Worm (Caenorhabditis elegans) whole organism, young adult: Measurements from ENCODE around the gene sdz-19.

Experiments used
- B0019.2 ChIP-seq: fragments of 200-800 bp; sonication (Bioruptor generic); conservative IDR thresholded peaks from 2 replicates; pipeline ENCODE4 v1.3.6; 2022; ENCODE audit warnings: missing genetic modification reagents, missing genetic modification characterization, missing compliant biosample characterization
- C06A6.2 ChIP-seq: fragments of 200-800 bp; sonication (Bioruptor generic); conservative IDR thresholded peaks from 2 replicates; pipeline ENCODE4 v1.3.6; 2022; ENCODE audit warnings: missing genetic modification characterization, missing compliant biosample characterization
- F10E7.11 ChIP-seq: sonication (generic microtip); optimal IDR thresholded peaks from 2 replicates; lab custom pipeline; 2017; ENCODE audit warnings: mild to moderate bottlenecking, missing genetic modification characterization, moderate library complexity, missing compliant biosample characterization
- F33H1.4 ChIP-seq: fragments of 200-800 bp; sonication (Bioruptor generic); IDR thresholded peaks from 2 replicates; pipeline ENCODE4 v1.3.6; 2022; ENCODE audit warnings: missing genetic modification reagents, missing genetic modification characterization, missing compliant biosample characterization
- F52B5.7 ChIP-seq: sonication (generic microtip); optimal IDR thresholded peaks from 2 replicates; lab custom pipeline; 2016; ENCODE audit warnings: mild to moderate bottlenecking, missing genetic modification characterization, missing compliant biosample characterization
- F57C9.4 ChIP-seq: sonication (generic microtip); optimal IDR thresholded peaks from 2 replicates; lab custom pipeline; 2017; ENCODE audit warnings: mild to moderate bottlenecking, missing genetic modification characterization, missing compliant biosample characterization
- K11D2.4 ChIP-seq: fragments of 200-800 bp; sonication (Bioruptor generic); IDR thresholded peaks from 2 replicates; pipeline ENCODE4 v1.3.6; 2022; ENCODE audit warnings: missing genetic modification reagents, missing genetic modification characterization, missing compliant biosample characterization
- T07F8.4 ChIP-seq: sonication (generic microtip); optimal IDR thresholded peaks from 2 replicates; lab custom pipeline; 2016; ENCODE audit warnings: mild to moderate bottlenecking, missing genetic modification characterization, moderate library complexity, missing compliant biosample characterization
- Y53F4B.3 ChIP-seq: fragments of 200-800 bp; sonication (Bioruptor generic); IDR thresholded peaks from 2 replicates; pipeline ENCODE4 v1.3.6; 2022; ENCODE audit warnings: missing genetic modification reagents, missing genetic modification characterization, missing compliant biosample characterization
- Y56A3A.18 ChIP-seq: fragments of 200-800 bp; sonication (Bioruptor generic); IDR thresholded peaks from 2 replicates; pipeline ENCODE4 v1.3.6; 2022; ENCODE audit warnings: missing genetic modification reagents, missing genetic modification characterization, missing compliant biosample characterization
- ZK185.1 ChIP-seq: sonication (generic microtip); optimal IDR thresholded peaks from 2 replicates; lab custom pipeline; 2016; ENCODE audit warnings: mild to moderate bottlenecking, missing genetic modification characterization, missing compliant biosample characterization; ENCODE audit not compliant: poor library complexity, severe bottlenecking
- ama-1 ChIP-seq, 3 experiments: fragments of 150-350 bp in 1 of 3; sonication (generic microtip) in 2 of 3; optimal IDR thresholded peaks; 2 replicates each; lab custom pipeline; 2014 to 2018; ENCODE audit warnings: missing biosample characterization in 2 of 3, missing genetic modification characterization in 2 of 3, missing genetic modification reagents in 2 of 3
- aptf-2 ChIP-seq: fragments of 200-800 bp; sonication (Bioruptor generic); conservative IDR thresholded peaks from 2 replicates; pipeline ENCODE4 v1.3.6; 2022; ENCODE audit warnings: missing genetic modification reagents, missing genetic modification characterization, missing compliant biosample characterization
- athp-1 ChIP-seq: sonication (generic microtip); optimal IDR thresholded peaks from 2 replicates; lab custom pipeline; 2017; ENCODE audit warnings: mild to moderate bottlenecking, missing genetic modification characterization, missing compliant biosample characterization
- attf-3 ChIP-seq: fragments of 200-800 bp; sonication (Bioruptor generic); conservative IDR thresholded peaks from 2 replicates; pipeline ENCODE4 v1.3.6; 2022; ENCODE audit warnings: missing genetic modification reagents, missing genetic modification characterization, missing compliant biosample characterization
- attf-5 ChIP-seq: fragments of 200-800 bp; sonication (Bioruptor generic); optimal IDR thresholded peaks from 2 replicates; lab custom pipeline; 2018; ENCODE audit warnings: mild to moderate bottlenecking, missing genetic modification characterization, missing compliant biosample characterization
- attf-6 ChIP-seq: fragments of 200-800 bp; sonication (Bioruptor generic); IDR thresholded peaks from 2 replicates; pipeline ENCODE4 v1.3.6; 2022; ENCODE audit warnings: missing genetic modification reagents, missing genetic modification characterization, missing compliant biosample characterization
- bed-1 ChIP-seq: fragments of 200-800 bp; sonication (Bioruptor generic); IDR thresholded peaks from 2 replicates; pipeline ENCODE4 v1.3.6; 2022; ENCODE audit warnings: missing genetic modification reagents, missing genetic modification characterization, missing compliant biosample characterization
- bed-2 ChIP-seq: fragments of 200-800 bp; sonication (Bioruptor generic); IDR thresholded peaks from 2 replicates; pipeline ENCODE4 v1.3.6; 2022; ENCODE audit warnings: missing genetic modification reagents, missing genetic modification characterization, missing compliant biosample characterization
- cebp-2 ChIP-seq: fragments of 200-800 bp; sonication (Bioruptor generic); IDR thresholded peaks from 2 replicates; pipeline ENCODE4 v1.3.6; 2022; ENCODE audit warnings: missing genetic modification characterization, missing compliant biosample characterization
- die-1 ChIP-seq: sonication (generic microtip); optimal IDR thresholded peaks from 2 replicates; lab custom pipeline; 2016; ENCODE audit warnings: missing genotype, mild to moderate bottlenecking, missing genetic modification characterization, missing compliant biosample characterization
- dpff-1 ChIP-seq: sonication (generic microtip); optimal IDR thresholded peaks from 2 replicates; lab custom pipeline; 2017; ENCODE audit warnings: mild to moderate bottlenecking, missing genetic modification characterization, missing compliant biosample characterization
- dpl-1 ChIP-seq: fragments of 150-350 bp; optimal IDR thresholded peaks from 2 replicates; lab custom pipeline; 2014; ENCODE audit warnings: missing biosample characterization, missing genetic modification reagents, missing genetic modification characterization
- egl-18 ChIP-seq: fragments of 200-800 bp; sonication (Bioruptor generic); IDR thresholded peaks from 2 replicates; pipeline ENCODE4 v1.3.6; 2022; ENCODE audit warnings: missing genetic modification reagents, missing genetic modification characterization, missing compliant biosample characterization
- egrh-3 ChIP-seq: fragments of 200-800 bp; sonication (Bioruptor generic); IDR thresholded peaks from 2 replicates; pipeline ENCODE4 v1.3.6; 2022; ENCODE audit warnings: missing genetic modification reagents, missing genetic modification characterization, missing compliant biosample characterization
- ets-4 ChIP-seq: fragments of 200-800 bp; sonication (Bioruptor generic); optimal IDR thresholded peaks from 2 replicates; lab custom pipeline; 2018; ENCODE audit warnings: mild to moderate bottlenecking, missing genetic modification characterization, missing compliant biosample characterization
- gei-17 ChIP-seq: fragments of 200-800 bp; sonication (Bioruptor generic); optimal IDR thresholded peaks from 2 replicates; lab custom pipeline; 2018; ENCODE audit warnings: mild to moderate bottlenecking, missing genetic modification characterization, missing compliant biosample characterization
- hmg-1.2 ChIP-seq: fragments of 200-800 bp; sonication (Bioruptor generic); IDR thresholded peaks from 2 replicates; pipeline ENCODE4 v1.3.6; 2022; ENCODE audit warnings: missing genetic modification reagents, missing genetic modification characterization, missing compliant biosample characterization
- lag-1 ChIP-seq: fragments of 200-800 bp; sonication (Bioruptor generic); IDR thresholded peaks from 2 replicates; pipeline ENCODE4 v1.3.6; 2022; ENCODE audit warnings: missing genetic modification reagents, missing genetic modification characterization, missing compliant biosample characterization
- let-607 ChIP-seq, 2 experiments: fragments of 200-800 bp in 1 of 2; sonication (Bioruptor generic) in 1 of 2; sonication (generic microtip) in 1 of 2; optimal IDR thresholded peaks; 2 replicates each; lab custom pipeline; 2016 to 2018; ENCODE audit warnings: mild to moderate bottlenecking in 2 of 2, missing compliant biosample characterization in 2 of 2, missing genetic modification characterization in 2 of 2, moderate library complexity in 2 of 2, missing genotype in 1 of 2
- lsl-1 ChIP-seq: fragments of 200-800 bp; sonication (Bioruptor generic); optimal IDR thresholded peaks from 2 replicates; lab custom pipeline; 2018; ENCODE audit warnings: mild to moderate bottlenecking, missing genetic modification characterization, moderate library complexity, missing compliant biosample characterization
- madf-10 ChIP-seq: sonication (generic microtip); optimal IDR thresholded peaks from 2 replicates; lab custom pipeline; 2016; ENCODE audit warnings: mild to moderate bottlenecking, missing genetic modification characterization, missing compliant biosample characterization
- madf-3 ChIP-seq: fragments of 200-800 bp; sonication (Bioruptor generic); IDR thresholded peaks from 2 replicates; pipeline ENCODE4 v1.3.6; 2022; ENCODE audit warnings: missing genetic modification reagents, missing genetic modification characterization, missing compliant biosample characterization
- mel-28 ChIP-seq: sonication (generic microtip); optimal IDR thresholded peaks from 2 replicates; lab custom pipeline; 2016; ENCODE audit warnings: borderline replicate concordance, mild to moderate bottlenecking, missing genetic modification characterization, missing compliant biosample characterization
- mxl-1 ChIP-seq: sonication (generic microtip); optimal IDR thresholded peaks from 2 replicates; lab custom pipeline; 2016; ENCODE audit warnings: missing genetic modification characterization, missing compliant biosample characterization
- nfya-1 ChIP-seq: sonication (generic microtip); optimal IDR thresholded peaks from 2 replicates; lab custom pipeline; 2017; ENCODE audit warnings: antibody characterized with exemption, missing compliant biosample characterization, missing genetic modification characterization, borderline replicate concordance; ENCODE audit not compliant: insufficient read depth
- nfyb-1 ChIP-seq: fragments of 200-800 bp; sonication (Bioruptor generic); IDR thresholded peaks from 2 replicates; pipeline ENCODE4 v1.3.6; 2022; ENCODE audit warnings: missing genetic modification reagents, missing genetic modification characterization, missing compliant biosample characterization
- nhr-120 ChIP-seq: fragments of 200-800 bp; sonication (Bioruptor generic); IDR thresholded peaks from 2 replicates; pipeline ENCODE4 v1.3.6; 2022; ENCODE audit warnings: missing genetic modification characterization, missing compliant biosample characterization
- nhr-27 ChIP-seq: fragments of 200-800 bp; sonication (Bioruptor generic); optimal IDR thresholded peaks from 2 replicates; lab custom pipeline; 2018; ENCODE audit warnings: mild to moderate bottlenecking, missing genetic modification characterization, moderate library complexity, missing compliant biosample characterization
- sdz-38 ChIP-seq: sonication (generic microtip); optimal IDR thresholded peaks from 2 replicates; lab custom pipeline; 2016; ENCODE audit warnings: missing genotype, missing genetic modification characterization, missing compliant biosample characterization
- snpc-1.1 ChIP-seq: sonication (generic microtip); optimal IDR thresholded peaks from 2 replicates; lab custom pipeline; 2017; ENCODE audit warnings: missing genetic modification characterization, mild to moderate bottlenecking, missing compliant biosample characterization, antibody characterized with exemption, moderate library complexity, missing genotype, missing genetic modification reagents; ENCODE audit not compliant: insufficient read depth
- snpc-1.3 ChIP-seq: sonication (generic microtip); optimal IDR thresholded peaks from 2 replicates; lab custom pipeline; 2017; ENCODE audit warnings: missing genetic modification characterization, mild to moderate bottlenecking, missing compliant biosample characterization, antibody characterized with exemption, moderate library complexity, missing genotype, missing genetic modification reagents; ENCODE audit not compliant: insufficient read depth
- tbp1 ChIP-seq: fragments of 200-800 bp; sonication (Bioruptor generic); optimal IDR thresholded peaks from 2 replicates; lab custom pipeline; 2018; ENCODE audit warnings: mild to moderate bottlenecking, missing genetic modification characterization, missing compliant biosample characterization
- tlf-1 ChIP-seq: fragments of 200-800 bp; sonication (Bioruptor generic); optimal IDR thresholded peaks from 2 replicates; lab custom pipeline; 2018; ENCODE audit warnings: mild to moderate bottlenecking, missing genetic modification characterization, missing compliant biosample characterization
- zfh-2 ChIP-seq: fragments of 200-800 bp; sonication (Bioruptor generic); conservative IDR thresholded peaks from 2 replicates; pipeline ENCODE4 v1.3.6; 2022; ENCODE audit warnings: missing genetic modification reagents, missing genetic modification characterization, missing compliant biosample characterization
- zim-3 ChIP-seq: sonication (generic microtip); optimal IDR thresholded peaks from 2 replicates; lab custom pipeline; 2017; ENCODE audit warnings: mild to moderate bottlenecking, missing genetic modification characterization, moderate library complexity, missing compliant biosample characterization
- ztf-28 ChIP-seq: fragments of 200-800 bp; sonication (Bioruptor generic); IDR thresholded peaks from 2 replicates; pipeline ENCODE4 v1.3.6; 2022; ENCODE audit warnings: missing genetic modification reagents, missing genetic modification characterization, missing compliant biosample characterization

Gene sdz-19

DNA sequence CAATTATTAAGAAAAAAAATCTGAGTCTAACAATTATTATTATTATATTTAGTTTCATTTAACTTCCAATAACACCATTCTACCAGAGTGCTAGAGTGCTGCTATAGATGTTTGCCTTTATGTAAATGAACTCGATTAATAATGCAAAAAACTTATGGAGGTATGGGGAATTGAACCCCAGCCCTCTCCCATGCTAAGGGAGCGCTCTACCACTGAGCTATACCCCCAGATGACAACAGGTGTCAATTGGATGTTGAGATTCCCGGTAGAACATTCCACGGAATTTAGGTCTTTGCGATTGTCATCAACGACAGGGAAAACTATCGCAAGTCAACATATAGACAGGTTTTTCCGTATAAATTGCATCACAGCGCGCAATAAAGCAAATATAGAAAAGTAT, 45.1 kb downstream of the sdz-19 start (continued):
- TF ChIP-seq nfyb-1 (GFP tag; lab: Robert Waterston, UW): peak; percentile 82
- peak; percentile 53; the same call in 1 of the 2 replicates for TF ChIP-seq ztf-28 (GFP tag; lab: Robert Waterston, UW)
- peak; percentile 59 for TF ChIP-seq ets-4 (GFP tag; lab: Kevin White, UChicago)
- no peak for TF ChIP-seq tlf-1
- TF ChIP-seq die-1: peak; percentile 87
- 0 out of 2 replicates have a peak, but pooled peaks have one; percentile 3 for TF ChIP-seq B0019.2 (GFP tag; lab: Robert Waterston, UW)
- TF ChIP-seq T07F8.4 (tag; lab: Kevin White, UChicago): peak; percentile 60
- TF ChIP-seq Y53F4B.3 (GFP tag; lab: Robert Waterston, UW): no peak
- TF ChIP-seq gei-17 (GFP tag; lab: Kevin White, UChicago): peak; percentile 38
- peak; percentile 78 for TF ChIP-seq ZK185.1 (tag; lab: Kevin White, UChicago)
- no peak for TF ChIP-seq F57C9.4 (tag; lab: Kevin White, UChicago)
- TF ChIP-seq F52B5.7 (tag; lab: Kevin White, UChicago): peak; percentile 69
- TF ChIP-seq lag-1 (GFP tag; lab: Robert Waterston, UW): no peak
- no peak for TF ChIP-seq zfh-2 (GFP tag; lab: Robert Waterston, UW)
- TF ChIP-seq madf-10 (tag; lab: Kevin White, UChicago): peak; percentile 80
- TF ChIP-seq hmg-1.2 (GFP tag; lab: Robert Waterston, UW): peak; percentile 73
- peak; percentile 60 for TF ChIP-seq mxl-1 (tag; lab: Kevin White, UChicago)
- peak; percentile 81 for TF ChIP-seq zim-3 (tag; lab: Kevin White, UChicago)
- no peak for TF ChIP-seq bed-2
- peak; percentile 84; the same call in 1 of the 2 replicates for TF ChIP-seq Y56A3A.18 (GFP tag; lab: Robert Waterston, UW)
- TF ChIP-seq dpl-1 (GFP tag; lab: Kevin White, UChicago): peak; percentile 5
- TF ChIP-seq sdz-38 (tag; lab: Kevin White, UChicago): no peak
- no peak for TF ChIP-seq mel-28 (tag; lab: Kevin White, UChicago)
- no peak for TF ChIP-seq attf-3 (GFP tag; lab: Robert Waterston, UW)
- peak; percentile 71; the same call in 1 of the 2 replicates for TF ChIP-seq cebp-2 (GFP tag; lab: Robert Waterston, UW)
- no peak for TF ChIP-seq F33H1.4 (GFP tag; lab: Robert Waterston, UW)
- TF ChIP-seq tbp1 (GFP tag; lab: Kevin White, UChicago): peak; percentile 94
- no peak for TF ChIP-seq ama-1 (optimal IDR thresholded peaks at IDR 0.05; lab: Kevin White, UChicago)
- peak in 1 of 2 experiments; percentile 29 for TF ChIP-seq ama-1 (GFP tag; optimal IDR thresholded peaks at IDR 0.05; lab: Kevin White, UChicago)
- TF ChIP-seq nhr-120 (GFP tag; lab: Robert Waterston, UW): peak; percentile 64; the same call in 1 of the 2 replicates
- no peak for TF ChIP-seq aptf-2 (GFP tag; lab: Robert Waterston, UW)
- TF ChIP-seq madf-3 (GFP tag; lab: Robert Waterston, UW): no peak
- TF ChIP-seq C06A6.2 (GFP tag; lab: Robert Waterston, UW): no peak
- TF ChIP-seq egl-18 (GFP tag; lab: Robert Waterston, UW): 0 out of 2 replicates have a peak, but pooled peaks have one; percentile 58
- TF ChIP-seq lsl-1 (GFP tag; lab: Kevin White, UChicago): peak; percentile 13
- no peak for TF ChIP-seq dpff-1 (tag; lab: Kevin White, UChicago)
- TF ChIP-seq nhr-27 (tag; lab: Kevin White, UChicago): peak; percentile 74
- TF ChIP-seq athp-1 (tag; lab: Kevin White, UChicago): peak; percentile 60
- peak; percentile 45; the same call in 1 of the 2 replicates for TF ChIP-seq attf-6 (GFP tag; lab: Robert Waterston, UW)
- peak; percentile 78 for TF ChIP-seq snpc-1.3 (tag; lab: Kevin White, UChicago)
- TF ChIP-seq F10E7.11: no peak
- 0 out of 2 replicates have a peak, but pooled peaks have one; percentile 37 for TF ChIP-seq K11D2.4 (GFP tag; lab: Robert Waterston, UW)
- no peak for TF ChIP-seq nfya-1
- TF ChIP-seq attf-5: peak; percentile 61
- TF ChIP-seq snpc-1.1 (tag; lab: Kevin White, UChicago): peak; percentile 36
- TF ChIP-seq bed-1: no peak
- TF ChIP-seq let-607 (tag; optimal IDR thresholded peaks at IDR 0.05; lab: Kevin White, UChicago): peak in 1 of 2 experiments; percentile 39
- TF ChIP-seq egrh-3: no peak
